Worm (Caenorhabditis elegans) whole organism, L3 larva: ENCODE measurements around the gene clec-84.

Source experiments
- aly-2 ChIP-seq: fragments of 150-350 bp; optimal IDR thresholded peaks from 2 replicates; lab custom pipeline; 2014; ENCODE audit warnings: missing biosample characterization, missing genetic modification characterization
- ama-1 ChIP-seq: fragments of 150-350 bp; optimal IDR thresholded peaks from 2 replicates; lab custom pipeline; 2018
- elt-1 ChIP-seq: fragments of 150-350 bp; optimal IDR thresholded peaks from 2 replicates; lab custom pipeline; 2014; ENCODE audit warnings: missing biosample characterization, missing genetic modification characterization
- elt-2 ChIP-seq: sonication (generic microtip); optimal IDR thresholded peaks from 2 replicates; lab custom pipeline; 2016; ENCODE audit warnings: missing genetic modification reagents, mild to moderate bottlenecking, missing genetic modification characterization, missing compliant biosample characterization
- elt-3 ChIP-seq, 3 experiments: fragments of 150-350 bp in 1 of 3; sonication (generic microtip) in 2 of 3; optimal IDR thresholded peaks; 2 replicates in 2 of 3; 4 replicates in 1 of 3; lab custom pipeline; 2014 to 2017; ENCODE audit warnings: missing biosample characterization in 3 of 3, missing genetic modification characterization in 3 of 3
- nhr-11 ChIP-seq: fragments of 150-350 bp; optimal IDR thresholded peaks from 2 replicates; lab custom pipeline; 2014; ENCODE audit warnings: missing biosample characterization, missing genetic modification characterization
- nhr-23 ChIP-seq: fragments of 150-350 bp; optimal IDR thresholded peaks from 2 replicates; lab custom pipeline; 2014; ENCODE audit warnings: missing biosample characterization, missing genetic modification reagents, missing genetic modification characterization
- nhr-237 ChIP-seq: fragments of 150-350 bp; optimal IDR thresholded peaks from 2 replicates; lab custom pipeline; 2014; ENCODE audit warnings: missing biosample characterization, missing genetic modification characterization
- nhr-76 ChIP-seq: fragments of 150-350 bp; sonication (generic microtip); optimal IDR thresholded peaks from 5 replicates; lab custom pipeline; 2014; ENCODE audit warnings: missing biosample characterization, missing genetic modification characterization
- nhr-77 ChIP-seq: fragments of 150-350 bp; optimal IDR thresholded peaks from 2 replicates; lab custom pipeline; 2014; ENCODE audit warnings: missing biosample characterization, missing genetic modification characterization
- pqm-1 ChIP-seq: fragments of 150-350 bp; optimal IDR thresholded peaks from 2 replicates; lab custom pipeline; 2017; ENCODE audit warnings: missing biosample characterization, missing genetic modification characterization, inconsistent platforms
- unc-39 ChIP-seq: sonication (generic microtip); optimal IDR thresholded peaks from 4 replicates; lab custom pipeline; 2017; ENCODE audit warnings: missing biosample characterization, missing genetic modification characterization

ce11 chrIV:2864743-2865142, 22.5 kb downstream of the clec-84 start, which contains the start of gene Y54G2A.16:
- TF ChIP-seq nhr-77 (no peak), elt-1 (no peak), pqm-1 (tag; lab: Kevin White, UChicago) (no peak), aly-2 (tag; lab: Kevin White, UChicago) (no peak), nhr-11 (tag; lab: Kevin White, UChicago) (no peak), nhr-237 (no peak), nhr-76 (tag; lab: Kevin White, UChicago) (no peak), elt-2 (tag; lab: Kevin White, UChicago) (no peak), elt-3 (tag; optimal IDR thresholded peaks at IDR 0.05; lab: Kevin White, UChicago) (no peak), unc-39 (no peak), ama-1 (lab: Kevin White, UChicago) (no peak), nhr-23 (tag; lab: Kevin White, UChicago) (no peak)
